Worm (Caenorhabditis elegans) whole organism, L4 larva: Measurements from ENCODE around the gene bus-8B.

Experiments
- aly-2 ChIP-seq: sonication (generic microtip); optimal IDR thresholded peaks from 2 replicates; lab custom pipeline; 2018; ENCODE audit warnings: missing biosample characterization, missing genetic modification characterization
- ceh-82 ChIP-seq: sonication (generic microtip); optimal IDR thresholded peaks from 2 replicates; lab custom pipeline; 2017; ENCODE audit warnings: missing biosample characterization, missing genetic modification characterization
- dpl-1 ChIP-seq: fragments of 150-350 bp; optimal IDR thresholded peaks from 2 replicates; lab custom pipeline; 2014; ENCODE audit warnings: missing biosample characterization, missing genetic modification reagents, missing genetic modification characterization
- lsy-2 ChIP-seq, 2 experiments: fragments of 150-350 bp in 1 of 2; sonication (generic microtip) in 1 of 2; optimal IDR thresholded peaks; 2 replicates each; lab custom pipeline; 2014 to 2017; ENCODE audit warnings: missing biosample characterization in 2 of 2, missing genetic modification characterization in 2 of 2
- mxl-2 ChIP-seq: fragments of 200-800 bp; sonication (Bioruptor generic); conservative IDR thresholded peaks from 2 replicates; pipeline ENCODE4 v1.3.6; 2022; ENCODE audit warnings: missing genetic modification reagents, missing genetic modification characterization, missing compliant biosample characterization
- snpc-4 ChIP-seq: fragments of 150-350 bp; optimal IDR thresholded peaks from 2 replicates; lab custom pipeline; 2014; ENCODE audit warnings: missing biosample characterization, missing genetic modification characterization
- unc-62 ChIP-seq, 3 experiments: fragments of 150-350 bp in 1 of 3; sonication (generic microtip); optimal IDR thresholded peaks in 2 of 3; peaks in 1 of 3; 1 replicate in 1 of 3; 2 replicates in 2 of 3; lab custom pipeline; 2014 to 2017; ENCODE audit warnings: missing biosample characterization in 3 of 3, missing genetic modification characterization in 3 of 3, missing genetic modification reagents in 3 of 3, missing genotype in 1 of 3

DNA sequence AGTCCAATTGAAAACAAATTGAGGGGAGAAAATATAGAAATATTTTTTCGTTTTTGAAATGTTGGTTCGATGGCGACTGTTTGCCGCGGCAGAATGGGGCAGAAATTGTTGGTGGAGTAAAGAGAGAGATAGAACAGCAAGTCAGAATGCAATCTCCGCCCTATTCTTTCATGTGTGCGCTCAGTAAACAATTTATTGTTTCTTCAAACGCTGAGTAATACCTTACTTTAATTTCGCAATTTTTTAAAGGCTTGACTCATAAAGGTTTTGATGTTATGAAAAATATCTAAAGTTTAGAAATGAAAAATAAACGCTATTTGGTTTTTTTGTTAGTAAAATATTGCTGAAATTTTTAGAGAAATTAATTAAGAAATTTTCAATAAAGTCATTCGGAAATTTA lies 21.2 kb downstream of the bus-8B start:
- TF ChIP-seq aly-2 (no peak), lsy-2 (tag; optimal IDR thresholded peaks at IDR 0.05; lab: Kevin White, UChicago) (no peak), mxl-2 (GFP tag; lab: Robert Waterston, UW) (no peak), ceh-82 (no peak), snpc-4 (tag; lab: Kevin White, UChicago) (no peak), dpl-1 (GFP tag; lab: Kevin White, UChicago) (no peak), unc-62 (GFP tag; optimal IDR thresholded peaks at IDR 0.05 in 1 of 2; lab: Kevin White, UChicago) (no peak), unc-62 (tag; optimal IDR thresholded peaks at IDR 0.05; lab: Kevin White, UChicago) (no peak)
